Worm (Caenorhabditis elegans) whole organism, mixed stage, embryonic: ENCODE measurements around the gene pqn-82.

ENCODE experiments used
- mep-1 ChIP-seq: fragments of 150-350 bp; optimal IDR thresholded peaks from 2 replicates; lab custom pipeline; 2017; ENCODE audit warnings: missing biosample characterization, missing genetic modification reagents, missing genetic modification characterization, inconsistent platforms
- snpc-4 ChIP-seq: fragments of 150-350 bp; optimal IDR thresholded peaks from 2 replicates; lab custom pipeline; 2014; ENCODE audit warnings: missing biosample characterization, missing genetic modification characterization

- TF ChIP-seq snpc-4 (tag; lab: Kevin White, UChicago) (no peak), mep-1 (tag; lab: Kevin White, UChicago) (no peak)
Observed at ce11 chrIII:1880221-1880620, 31.4 kb downstream of the pqn-82 start.
